Worm (Caenorhabditis elegans): ENCODE measurements around the gene rsp-8.

DNA sequence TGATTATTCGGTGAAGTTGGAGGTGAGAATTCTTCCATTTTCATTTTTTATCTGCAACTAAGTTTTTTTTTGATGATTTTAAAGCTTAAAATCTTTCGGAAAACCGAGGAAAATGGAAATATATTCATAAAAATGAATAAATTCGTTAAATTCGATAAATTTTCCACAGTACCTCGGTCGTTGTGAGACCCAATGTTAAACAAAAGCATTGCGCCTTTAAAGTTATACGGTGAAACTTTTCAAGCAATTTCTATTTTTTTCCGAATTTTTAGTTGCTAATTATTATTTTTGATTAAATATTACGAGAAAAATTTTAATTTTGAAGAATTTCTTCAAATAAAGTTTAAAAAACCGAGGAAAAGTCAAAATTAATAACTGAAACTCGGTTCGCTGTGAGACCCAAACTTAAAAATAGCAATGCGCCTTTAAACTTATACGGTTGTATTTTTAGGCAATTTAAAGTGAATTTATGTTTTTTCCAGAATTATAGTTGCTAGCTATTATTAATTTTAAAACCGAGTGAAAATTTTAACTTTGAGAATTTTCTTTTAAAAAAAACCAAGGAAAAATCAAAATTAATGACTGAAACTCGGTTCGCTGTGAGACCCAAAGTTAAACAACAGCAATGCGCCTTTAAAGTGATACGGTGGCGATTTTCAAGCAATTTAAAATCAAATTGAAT, 43.2 kb downstream of the rsp-8 start, which contains the start of gene taf-12:
- TF ChIP-seq nhr-11 (tag; optimal IDR thresholded peaks at IDR 0.05): no peak
- TF ChIP-seq ets-4 (tag; optimal IDR thresholded peaks at IDR 0.05): no peak
- TF ChIP-seq hlh-30 (tag; optimal IDR thresholded peaks at IDR 0.05; ENCODE audit: insufficient read depth): no peak
- no peak for TF ChIP-seq hlh-13 (GFP tag; optimal IDR thresholded peaks at IDR 0.05)
- TF ChIP-seq F13H6.1 (tag; optimal IDR thresholded peaks at IDR 0.05): no peak
- TF ChIP-seq elt-2 (tag; optimal IDR thresholded peaks at IDR 0.05): no peak
- TF ChIP-seq fkh-10 (GFP tag; optimal IDR thresholded peaks at IDR 0.05): no peak

Data from whole organism, late embryonic.